Worm (Caenorhabditis elegans) whole organism, young adult: ENCODE results near the gene clp-10.

Experiments used
- F49E8.2 ChIP-seq: sonication (generic microtip); optimal IDR thresholded peaks from 3 replicates; lab custom pipeline; 2017; ENCODE audit warnings: missing genetic modification characterization, mild to moderate bottlenecking, missing compliant biosample characterization, antibody characterized with exemption, moderate library complexity; ENCODE audit not compliant: insufficient read depth
- Y53G8AR.9 ChIP-seq: fragments of 200-800 bp; sonication (Bioruptor generic); conservative IDR thresholded peaks from 2 replicates; pipeline ENCODE4 v1.3.6; 2022; ENCODE audit warnings: missing genetic modification reagents, missing genetic modification characterization, missing compliant biosample characterization
- ama-1 ChIP-seq, 3 experiments: fragments of 150-350 bp in 1 of 3; sonication (generic microtip) in 2 of 3; optimal IDR thresholded peaks; 2 replicates each; lab custom pipeline; 2014 to 2018; ENCODE audit warnings: missing biosample characterization in 2 of 3, missing genetic modification characterization in 2 of 3, missing genetic modification reagents in 2 of 3
- dox-1 ChIP-seq: fragments of 200-800 bp; sonication (Bioruptor generic); IDR thresholded peaks from 2 replicates; pipeline ENCODE4 v1.3.6; 2022; ENCODE audit warnings: missing genetic modification reagents, missing genetic modification characterization, missing compliant biosample characterization
- dpl-1 ChIP-seq: fragments of 150-350 bp; optimal IDR thresholded peaks from 2 replicates; lab custom pipeline; 2014; ENCODE audit warnings: missing biosample characterization, missing genetic modification reagents, missing genetic modification characterization
- nfya-1 ChIP-seq: sonication (generic microtip); optimal IDR thresholded peaks from 2 replicates; lab custom pipeline; 2017; ENCODE audit warnings: antibody characterized with exemption, missing compliant biosample characterization, missing genetic modification characterization, borderline replicate concordance; ENCODE audit not compliant: insufficient read depth
- nhr-27 ChIP-seq: fragments of 200-800 bp; sonication (Bioruptor generic); optimal IDR thresholded peaks from 2 replicates; lab custom pipeline; 2018; ENCODE audit warnings: mild to moderate bottlenecking, missing genetic modification characterization, moderate library complexity, missing compliant biosample characterization
- nhr-90 ChIP-seq: sonication (generic microtip); optimal IDR thresholded peaks from 2 replicates; lab custom pipeline; 2016; ENCODE audit warnings: missing genotype, mild to moderate bottlenecking, missing genetic modification characterization, missing compliant biosample characterization
- pha-4 ChIP-seq: fragments of 150-350 bp; sonication (generic microtip); optimal IDR thresholded peaks from 2 replicates; lab custom pipeline; 2014; ENCODE audit warnings: missing biosample characterization, missing genetic modification reagents, missing genetic modification characterization
- sptf-2 ChIP-seq: fragments of 200-800 bp; sonication (Bioruptor generic); optimal IDR thresholded peaks from 2 replicates; lab custom pipeline; 2018; ENCODE audit warnings: mild to moderate bottlenecking, missing genetic modification characterization, missing compliant biosample characterization
- unc-62 ChIP-seq: fragments of 150-350 bp; optimal IDR thresholded peaks from 2 replicates; lab custom pipeline; 2014; ENCODE audit warnings: missing biosample characterization, missing genetic modification reagents, missing genetic modification characterization

DNA sequence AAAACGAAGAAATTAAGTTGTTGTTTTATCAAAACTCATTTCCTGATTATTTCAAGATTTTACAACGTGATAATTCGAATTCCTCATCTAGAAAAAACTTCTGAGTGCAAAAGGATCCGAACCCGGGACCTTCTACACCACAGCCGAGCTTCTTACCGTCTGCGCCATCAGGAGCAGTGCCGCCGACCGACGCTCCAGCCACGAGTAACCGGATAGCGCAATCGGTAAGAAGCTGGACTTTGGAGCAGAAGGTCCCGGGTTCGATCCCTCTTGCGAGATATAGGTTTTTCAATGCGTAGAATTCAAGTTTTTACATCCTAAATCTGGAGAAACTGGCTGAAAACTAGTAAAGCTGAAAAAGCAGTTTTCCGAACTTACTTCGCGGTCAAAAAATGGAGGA, 15.7 kb upstream of the clp-10 start:
- TF ChIP-seq nfya-1 (no peak), dpl-1 (no peak), Y53G8AR.9 (no peak), nhr-90 (no peak), unc-62 (GFP tag; lab: Kevin White, UChicago) (no peak), pha-4 (tag; lab: Kevin White, UChicago) (no peak), F49E8.2 (tag; lab: Kevin White, UChicago) (no peak), nhr-27 (tag; lab: Kevin White, UChicago) (no peak), dox-1 (GFP tag; lab: Robert Waterston, UW) (no peak), sptf-2 (GFP tag; lab: Kevin White, UChicago) (no peak), ama-1 (optimal IDR thresholded peaks at IDR 0.05; lab: Kevin White, UChicago) (no peak), ama-1 (GFP tag; optimal IDR thresholded peaks at IDR 0.05; lab: Kevin White, UChicago) (no peak)
